Worm (Caenorhabditis elegans): Measurements from ENCODE around the gene mogs-1.

ce11 chrIV:11004273-11004672 is 17.5 kb downstream of the mogs-1 start, which contains the start of gene F13H10.1:
- TF ChIP-seq F13H6.1 (tag; optimal IDR thresholded peaks at IDR 0.05) (no peak), nhr-25 (tag; optimal IDR thresholded peaks at IDR 0.05) (no peak)
